Worm (Caenorhabditis elegans) whole organism, L4 larva: ENCODE results near the gene Y43C5B.3.

Source experiments
- F10B5.3 ChIP-seq: sonication (generic microtip); optimal IDR thresholded peaks from 2 replicates; lab custom pipeline; 2016; ENCODE audit warnings: mild to moderate bottlenecking, missing genetic modification characterization, missing compliant biosample characterization
- F49E8.2 ChIP-seq: sonication (generic microtip); optimal IDR thresholded peaks from 2 replicates; lab custom pipeline; 2016; ENCODE audit warnings: missing compliant biosample characterization, mild to moderate bottlenecking, missing genetic modification characterization, borderline replicate concordance
- R02D3.7 ChIP-seq: fragments of 150-350 bp; sonication (generic microtip); optimal IDR thresholded peaks from 3 replicates; lab custom pipeline; 2014; ENCODE audit warnings: missing biosample characterization, missing genetic modification characterization
- T26A8.4 ChIP-seq: fragments of 200-800 bp; sonication (Bioruptor generic); IDR thresholded peaks from 2 replicates; pipeline ENCODE4 v1.3.6; 2022; ENCODE audit warnings: missing genetic modification characterization, missing compliant biosample characterization
- Y48G9A.11 ChIP-seq: fragments of 200-800 bp; sonication (Bioruptor generic); IDR thresholded peaks from 2 replicates; pipeline ENCODE4 v1.3.6; 2022; ENCODE audit warnings: missing genetic modification reagents, missing genetic modification characterization, missing compliant biosample characterization
- Y75B8A.6 ChIP-seq: fragments of 200-800 bp; sonication (Bioruptor generic); IDR thresholded peaks from 2 replicates; pipeline ENCODE4 v1.3.6; 2022; ENCODE audit warnings: missing genetic modification reagents, missing genetic modification characterization, missing compliant biosample characterization
- ZK337.2 ChIP-seq: fragments of 200-800 bp; sonication (Bioruptor generic); IDR thresholded peaks from 2 replicates; pipeline ENCODE4 v1.3.6; 2022; ENCODE audit warnings: missing genetic modification reagents, missing genetic modification characterization, missing compliant biosample characterization
- aha-1 ChIP-seq: fragments of 150-350 bp; peaks from one replicate; lab custom pipeline; 2014; ENCODE audit warnings: missing biosample characterization, missing genetic modification characterization
- aly-2 ChIP-seq: sonication (generic microtip); optimal IDR thresholded peaks from 2 replicates; lab custom pipeline; 2018; ENCODE audit warnings: missing biosample characterization, missing genetic modification characterization
- ceh-28 ChIP-seq: fragments of 150-350 bp; optimal IDR thresholded peaks from 2 replicates; lab custom pipeline; 2014; ENCODE audit warnings: missing biosample characterization, missing genetic modification reagents, missing genetic modification characterization
- ceh-44 ChIP-seq: fragments of 200-800 bp; sonication (Bioruptor generic); IDR thresholded peaks from 2 replicates; pipeline ENCODE4 v1.3.6; 2022; ENCODE audit warnings: missing genetic modification reagents, missing genetic modification characterization, missing compliant biosample characterization
- ceh-82 ChIP-seq: sonication (generic microtip); optimal IDR thresholded peaks from 2 replicates; lab custom pipeline; 2017; ENCODE audit warnings: missing biosample characterization, missing genetic modification characterization
- ces-1 ChIP-seq: fragments of 150-350 bp; sonication (generic microtip); optimal IDR thresholded peaks from 4 replicates; lab custom pipeline; 2014; ENCODE audit warnings: missing biosample characterization, missing genetic modification reagents, missing genetic modification characterization
- ctbp-1 ChIP-seq: fragments of 200-800 bp; sonication (Bioruptor generic); IDR thresholded peaks from 2 replicates; pipeline ENCODE4 v1.3.6; 2022; ENCODE audit warnings: missing genetic modification reagents, missing genetic modification characterization, missing compliant biosample characterization
- daf-12 ChIP-seq: fragments of 150-350 bp; optimal IDR thresholded peaks from 2 replicates; lab custom pipeline; 2014; ENCODE audit warnings: missing biosample characterization, missing genetic modification reagents, missing genetic modification characterization
- daf-19 ChIP-seq: fragments of 200-800 bp; sonication (Bioruptor generic); conservative IDR thresholded peaks from 2 replicates; pipeline ENCODE4 v1.3.6; 2022; ENCODE audit warnings: missing genetic modification characterization, missing compliant biosample characterization
- daf-8 ChIP-seq: fragments of 200-800 bp; sonication (Bioruptor generic); IDR thresholded peaks from 2 replicates; pipeline ENCODE4 v1.3.6; 2022; ENCODE audit warnings: missing genetic modification characterization, missing compliant biosample characterization
- dmd-8 ChIP-seq: fragments of 200-800 bp; sonication (Bioruptor generic); IDR thresholded peaks from 2 replicates; pipeline ENCODE4 v1.3.6; 2022; ENCODE audit warnings: missing genetic modification characterization, missing compliant biosample characterization
- dmd-9 ChIP-seq: fragments of 200-800 bp; sonication (Bioruptor generic); IDR thresholded peaks from 2 replicates; pipeline ENCODE4 v1.3.6; 2022; ENCODE audit warnings: missing genetic modification reagents, missing genetic modification characterization, missing compliant biosample characterization
- dpl-1 ChIP-seq: fragments of 150-350 bp; optimal IDR thresholded peaks from 2 replicates; lab custom pipeline; 2014; ENCODE audit warnings: missing biosample characterization, missing genetic modification reagents, missing genetic modification characterization
- duxl-1 ChIP-seq: sonication (generic microtip); optimal IDR thresholded peaks from 2 replicates; lab custom pipeline; 2016; ENCODE audit warnings: mild to moderate bottlenecking, missing genetic modification characterization, moderate library complexity, missing compliant biosample characterization; ENCODE audit not compliant: poor library complexity
- dve-1 ChIP-seq: sonication (generic microtip); optimal IDR thresholded peaks from 2 replicates; lab custom pipeline; 2017; ENCODE audit warnings: antibody characterized with exemption, mild to moderate bottlenecking, missing genetic modification characterization, missing compliant biosample characterization; ENCODE audit not compliant: insufficient read depth
- egl-43 ChIP-seq: fragments of 200-800 bp; sonication (Bioruptor generic); IDR thresholded peaks from 2 replicates; pipeline ENCODE4 v1.3.6; 2022; ENCODE audit warnings: missing genetic modification reagents, missing genetic modification characterization, missing compliant biosample characterization
- fkh-10 ChIP-seq: fragments of 150-350 bp; optimal IDR thresholded peaks from 2 replicates; lab custom pipeline; 2014; ENCODE audit warnings: missing biosample characterization, missing genetic modification reagents, missing genetic modification characterization
- fos-1 ChIP-seq: fragments of 150-350 bp; optimal IDR thresholded peaks from 2 replicates; lab custom pipeline; 2014; ENCODE audit warnings: missing biosample characterization, missing genetic modification characterization
- hif-1 ChIP-seq, 2 experiments: sonication (generic microtip); optimal IDR thresholded peaks; 2 replicates each; lab custom pipeline; 2016 to 2017; ENCODE audit warnings: missing compliant biosample characterization in 2 of 2, missing genetic modification characterization in 2 of 2, missing genetic modification reagents in 2 of 2, missing genotype in 2 of 2, mild to moderate bottlenecking in 1 of 2
- hlh-30 ChIP-seq: sonication (generic microtip); optimal IDR thresholded peaks from 2 replicates; lab custom pipeline; 2017; ENCODE audit warnings: antibody characterized with exemption, mild to moderate bottlenecking, missing genetic modification characterization, missing compliant biosample characterization; ENCODE audit not compliant: insufficient read depth
- hmg-1.1 ChIP-seq: fragments of 200-800 bp; sonication (Bioruptor generic); IDR thresholded peaks from 2 replicates; pipeline ENCODE4 v1.3.6; 2022; ENCODE audit warnings: missing genetic modification reagents, missing genetic modification characterization, missing compliant biosample characterization
- lim-7 ChIP-seq: fragments of 200-800 bp; sonication (Bioruptor generic); IDR thresholded peaks from 2 replicates; pipeline ENCODE4 v1.3.6; 2022; ENCODE audit warnings: missing genetic modification characterization, missing compliant biosample characterization
- lin-13 ChIP-seq: fragments of 150-350 bp; optimal IDR thresholded peaks from 2 replicates; lab custom pipeline; 2014; ENCODE audit warnings: missing biosample characterization, missing genetic modification reagents, missing genetic modification characterization
- lin-15B ChIP-seq: fragments of 150-350 bp; sonication (generic microtip); optimal IDR thresholded peaks from 3 replicates; lab custom pipeline; 2014; ENCODE audit warnings: missing biosample characterization, missing genetic modification characterization
- lin-29 ChIP-seq: fragments of 200-800 bp; sonication (Bioruptor generic); IDR thresholded peaks from 2 replicates; pipeline ENCODE4 v1.3.6; 2022; ENCODE audit warnings: missing genetic modification reagents, missing genetic modification characterization, missing compliant biosample characterization
- lin-38 ChIP-seq: fragments of 200-800 bp; sonication (Bioruptor generic); IDR thresholded peaks from 2 replicates; pipeline ENCODE4 v1.3.6; 2022; ENCODE audit warnings: missing genetic modification reagents, missing genetic modification characterization, missing compliant biosample characterization
- madf-5 ChIP-seq, 2 experiments: fragments of 200-800 bp; sonication (Bioruptor generic); IDR thresholded peaks; 2 replicates each; pipeline ENCODE4 v1.3.6; 2022; ENCODE audit warnings: missing compliant biosample characterization in 2 of 2, missing genetic modification characterization in 2 of 2
- madf-9 ChIP-seq: fragments of 200-800 bp; sonication (Bioruptor generic); conservative IDR thresholded peaks from 2 replicates; pipeline ENCODE4 v1.3.6; 2022; ENCODE audit warnings: missing genetic modification reagents, missing genetic modification characterization, missing compliant biosample characterization
- mes-2 ChIP-seq: sonication (generic microtip); optimal IDR thresholded peaks from 2 replicates; lab custom pipeline; 2016; ENCODE audit warnings: missing genotype, mild to moderate bottlenecking, missing genetic modification characterization, missing compliant biosample characterization; ENCODE audit not compliant: poor library complexity, severe bottlenecking
- nhr-11 ChIP-seq: fragments of 150-350 bp; optimal IDR thresholded peaks from 2 replicates; lab custom pipeline; 2014; ENCODE audit warnings: missing biosample characterization, missing genetic modification characterization
- nhr-111 ChIP-seq: fragments of 200-800 bp; sonication (Bioruptor generic); optimal IDR thresholded peaks from 2 replicates; lab custom pipeline; 2018; ENCODE audit warnings: mild to moderate bottlenecking, missing genetic modification characterization, missing compliant biosample characterization
- nhr-237 ChIP-seq: sonication (generic microtip); optimal IDR thresholded peaks from 2 replicates; lab custom pipeline; 2017; ENCODE audit warnings: missing biosample characterization, missing genetic modification characterization
- nhr-42 ChIP-seq: fragments of 200-800 bp; sonication (Bioruptor generic); IDR thresholded peaks from 2 replicates; pipeline ENCODE4 v1.3.6; 2022; ENCODE audit warnings: missing genetic modification characterization, missing compliant biosample characterization
- nhr-6 ChIP-seq: fragments of 150-350 bp; optimal IDR thresholded peaks from 2 replicates; lab custom pipeline; 2014; ENCODE audit warnings: missing biosample characterization, missing genetic modification characterization
- set-16 ChIP-seq: fragments of 200-800 bp; sonication (Bioruptor generic); IDR thresholded peaks from 2 replicates; pipeline ENCODE4 v1.3.6; 2022; ENCODE audit warnings: missing genetic modification reagents, missing genetic modification characterization, missing compliant biosample characterization
- skn-1 ChIP-seq: fragments of 150-350 bp; optimal IDR thresholded peaks from 2 replicates; lab custom pipeline; 2014; ENCODE audit warnings: missing biosample characterization, missing genetic modification characterization
- spr-1 ChIP-seq: sonication (generic microtip); optimal IDR thresholded peaks from 2 replicates; lab custom pipeline; 2016; ENCODE audit warnings: mild to moderate bottlenecking, missing genetic modification characterization, missing compliant biosample characterization
- spr-3 ChIP-seq: fragments of 200-800 bp; sonication (Bioruptor generic); optimal IDR thresholded peaks from 2 replicates; lab custom pipeline; 2018; ENCODE audit warnings: mild to moderate bottlenecking, missing genetic modification characterization, missing compliant biosample characterization
- tag-97 ChIP-seq: fragments of 200-800 bp; sonication (Bioruptor generic); IDR thresholded peaks from 2 replicates; pipeline ENCODE4 v1.3.6; 2022; ENCODE audit warnings: missing genetic modification characterization, missing compliant biosample characterization
- unc-130 ChIP-seq: sonication (generic microtip); optimal IDR thresholded peaks from 2 replicates; lab custom pipeline; 2016; ENCODE audit warnings: missing genetic modification reagents, missing genetic modification characterization, missing compliant biosample characterization
- unc-39 ChIP-seq: sonication (generic microtip); optimal IDR thresholded peaks from 2 replicates; lab custom pipeline; 2017; ENCODE audit warnings: missing biosample characterization, missing genetic modification characterization
- vab-7 ChIP-seq: fragments of 200-800 bp; sonication (Bioruptor generic); IDR thresholded peaks from 2 replicates; pipeline ENCODE4 v1.3.6; 2022; ENCODE audit warnings: missing genetic modification reagents, missing genetic modification characterization, missing compliant biosample characterization
- zag-1 ChIP-seq: fragments of 150-350 bp; optimal IDR thresholded peaks from 2 replicates; lab custom pipeline; 2014; ENCODE audit warnings: missing biosample characterization, missing genetic modification characterization
- zfp-3 ChIP-seq: fragments of 200-800 bp; sonication (Bioruptor generic); conservative IDR thresholded peaks from 2 replicates; pipeline ENCODE4 v1.3.6; 2022; ENCODE audit warnings: missing genetic modification reagents, missing genetic modification characterization, missing compliant biosample characterization
- ztf-11 ChIP-seq: fragments of 150-350 bp; optimal IDR thresholded peaks from 2 replicates; lab custom pipeline; 2014; ENCODE audit warnings: missing biosample characterization, missing genetic modification characterization

Gene Y43C5B.3

DNA sequence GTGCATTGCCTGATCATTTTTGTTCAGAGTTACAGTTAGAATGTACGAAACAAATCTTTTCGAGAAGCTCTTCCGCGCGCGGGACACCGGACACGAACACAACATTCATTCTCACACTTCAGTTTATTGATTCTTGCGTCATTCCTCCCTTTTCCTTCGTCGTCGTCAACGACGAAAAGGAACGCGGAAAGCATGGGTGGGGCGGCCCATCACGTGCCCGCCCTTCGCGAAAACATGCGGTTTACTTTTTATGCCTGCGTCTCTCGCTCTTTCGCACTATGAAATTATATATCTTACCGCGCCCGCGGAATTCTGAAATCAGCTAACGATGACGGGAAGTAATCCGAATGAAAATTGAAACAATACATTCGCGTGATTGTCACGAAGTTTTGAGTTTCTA is 30.2 kb downstream of the Y43C5B.3 start (continued):
- TF ChIP-seq set-16 (no peak), ceh-44 (GFP tag; lab: Robert Waterston, UW) (no peak), vab-7 (GFP tag; lab: Robert Waterston, UW) (no peak), zag-1 (no peak), nhr-42 (GFP tag; lab: Robert Waterston, UW) (no peak), nhr-11 (tag; lab: Kevin White, UChicago) (peak; percentile 16), aly-2 (tag; lab: Kevin White, UChicago) (no peak), F49E8.2 (tag; lab: Kevin White, UChicago) (no peak), ctbp-1 (GFP tag; lab: Robert Waterston, UW) (peak; percentile 66; the same call in 1 of the 2 replicates), lin-15B (no peak), Y48G9A.11 (GFP tag; lab: Robert Waterston, UW) (no peak), hif-1 (tag; optimal IDR thresholded peaks at IDR 0.05; lab: Kevin White, UChicago) (peak in 1 of 2 experiments; percentile 52), lin-13 (GFP tag; lab: Kevin White, UChicago) (peak; percentile 42), Y75B8A.6 (GFP tag; lab: Robert Waterston, UW) (no peak), dmd-8 (GFP tag; lab: Robert Waterston, UW) (no peak), dmd-9 (GFP tag; lab: Robert Waterston, UW) (no peak), T26A8.4 (GFP tag; lab: Robert Waterston, UW) (0 out of 2 replicates have a peak, but pooled peaks have one; percentile 21), unc-130 (peak; percentile 24), fos-1 (tag; lab: Kevin White, UChicago) (no peak), unc-39 (tag; lab: Kevin White, UChicago) (no peak), duxl-1 (tag; lab: Kevin White, UChicago) (no peak), dve-1 (tag; lab: Kevin White, UChicago) (peak; percentile 67), skn-1 (no peak), F10B5.3 (no peak), fkh-10 (GFP tag; lab: Kevin White, UChicago) (no peak), ZK337.2 (GFP tag; lab: Robert Waterston, UW) (no peak), R02D3.7 (tag; lab: Kevin White, UChicago) (no peak), egl-43 (GFP tag; lab: Robert Waterston, UW) (peak; percentile 48; the same call in 1 of the 2 replicates), nhr-237 (tag; lab: Kevin White, UChicago) (no peak), lin-38 (GFP tag; lab: Robert Waterston, UW) (no peak), ztf-11 (tag; lab: Kevin White, UChicago) (no peak), dpl-1 (GFP tag; lab: Kevin White, UChicago) (peak; percentile 51), lim-7 (GFP tag; lab: Robert Waterston, UW) (no peak), ces-1 (GFP tag; lab: Kevin White, UChicago) (no peak), ceh-28 (tag; lab: Kevin White, UChicago) (no peak), daf-19 (GFP tag; lab: Robert Waterston, UW) (no peak), hlh-30 (tag; lab: Kevin White, UChicago) (peak; percentile 98), aha-1 (tag; lab: Kevin White, UChicago) (peak; percentile 98), mes-2 (tag; lab: Kevin White, UChicago) (peak; percentile 21), nhr-6 (no peak), nhr-111 (GFP tag; lab: Kevin White, UChicago) (no peak), daf-12 (tag; lab: Kevin White, UChicago) (no peak), spr-3 (GFP tag; lab: Kevin White, UChicago) (no peak), madf-9 (GFP tag; lab: Robert Waterston, UW) (peak; percentile 92), lin-29 (no peak), ceh-82 (tag; lab: Kevin White, UChicago) (no peak), spr-1 (peak; percentile 46), madf-5 (GFP tag; IDR thresholded peaks at IDR 0.05; lab: Robert Waterston, UW) (no peak), zfp-3 (GFP tag; lab: Robert Waterston, UW) (no peak), tag-97 (GFP tag; lab: Robert Waterston, UW) (no peak), hmg-1.1 (GFP tag; lab: Robert Waterston, UW) (peak; percentile 52; the same call in 1 of the 2 replicates), daf-8 (GFP tag; lab: Robert Waterston, UW) (no peak)
